Fruit fly (Drosophila melanogaster) whole organism, embryonic: ENCODE results near the gene Prp39.

Source experiments
- Asciz ChIP-seq: fragments of 200-800 bp; sonication (Bioruptor generic); optimal IDR thresholded peaks from 2 replicates; lab custom pipeline; 2017; ENCODE audit warnings: missing biosample characterization, mild to moderate bottlenecking, missing genetic modification characterization, missing genetic modification reagents
- CG10267 ChIP-seq: fragments of 200-800 bp; sonication (Bioruptor generic); optimal IDR thresholded peaks from 2 replicates; lab custom pipeline; 2018; ENCODE audit warnings: missing biosample characterization, mild to moderate bottlenecking, missing genetic modification characterization, moderate library complexity
- CG10366 ChIP-seq: fragments of 200-800 bp; sonication (Bioruptor generic); IDR thresholded peaks from 2 replicates; pipeline ENCODE4 v1.3.6; 2022; ENCODE audit warnings: missing biosample characterization, missing genetic modification characterization
- CG10565 ChIP-seq: fragments of 200-800 bp; sonication (Bioruptor generic); optimal IDR thresholded peaks from 3 replicates; lab custom pipeline; 2016; ENCODE audit warnings: missing biosample characterization, mild to moderate bottlenecking, missing genetic modification characterization
- CG12104 ChIP-seq: fragments of 200-800 bp; sonication (Bioruptor generic); optimal IDR thresholded peaks from 3 replicates; lab custom pipeline; 2016; ENCODE audit warnings: missing biosample characterization, missing genetic modification characterization
- CG13624 ChIP-seq: fragments of 200-800 bp; sonication (Bioruptor generic); optimal IDR thresholded peaks from 2 replicates; lab custom pipeline; 2016; ENCODE audit warnings: missing biosample characterization, missing genetic modification characterization
- CG13775 ChIP-seq: fragments of 200-800 bp; sonication (Bioruptor generic); optimal IDR thresholded peaks from 3 replicates; lab custom pipeline; 2017; ENCODE audit warnings: missing biosample characterization, mild to moderate bottlenecking, missing genetic modification characterization
- CG14860 ChIP-seq: fragments of 200-800 bp; sonication (Bioruptor generic); IDR thresholded peaks from 3 replicates; pipeline ENCODE4 v1.3.6; 2022; ENCODE audit warnings: missing biosample characterization, missing genetic modification characterization; ENCODE audit not compliant: partially characterized antibody
- CG15073 ChIP-seq: fragments of 200-800 bp; sonication (Bioruptor generic); optimal IDR thresholded peaks from 2 replicates; lab custom pipeline; 2016; ENCODE audit warnings: missing biosample characterization, missing genetic modification characterization
- CG15696 ChIP-seq: fragments of 200-800 bp; sonication (Bioruptor generic); optimal IDR thresholded peaks from 2 replicates; lab custom pipeline; 2019; ENCODE audit warnings: missing biosample characterization, mild to moderate bottlenecking, missing genetic modification characterization, moderate library complexity
- CG2120 ChIP-seq: fragments of 200-800 bp; sonication (Bioruptor generic); optimal IDR thresholded peaks from 3 replicates; lab custom pipeline; 2016; ENCODE audit warnings: missing biosample characterization, missing genetic modification characterization
- CG2202 ChIP-seq: fragments of 200-800 bp; sonication (Bioruptor generic); optimal IDR thresholded peaks from 2 replicates; lab custom pipeline; 2018; ENCODE audit warnings: missing biosample characterization, mild to moderate bottlenecking, missing genetic modification characterization
- CG2712 ChIP-seq: fragments of 200-800 bp; optimal IDR thresholded peaks from 3 replicates; lab custom pipeline; 2019; ENCODE audit warnings: missing biosample characterization, mild to moderate bottlenecking, missing genetic modification characterization, moderate library complexity
- CG31441 ChIP-seq: fragments of 200-800 bp; sonication (Bioruptor generic); IDR thresholded peaks from 2 replicates; pipeline ENCODE4 v1.3.6; 2022; ENCODE audit warnings: missing biosample characterization, missing genetic modification characterization
- CG3163 ChIP-seq: fragments of 200-800 bp; sonication (Bioruptor generic); optimal IDR thresholded peaks from 3 replicates; lab custom pipeline; 2016; ENCODE audit warnings: missing biosample characterization, missing genetic modification characterization
- CG32772 ChIP-seq: fragments of 200-800 bp; sonication (Bioruptor generic); IDR thresholded peaks from 2 replicates; pipeline ENCODE4 v1.3.6; 2022; ENCODE audit warnings: missing biosample characterization, missing genetic modification characterization
- CG4707 ChIP-seq: fragments of 200-800 bp; sonication (Bioruptor generic); optimal IDR thresholded peaks from 2 replicates; lab custom pipeline; 2018; ENCODE audit warnings: missing biosample characterization, mild to moderate bottlenecking, missing genetic modification characterization, moderate library complexity
- CG7271 ChIP-seq: fragments of 200-800 bp; sonication (Bioruptor generic); optimal IDR thresholded peaks from 2 replicates; lab custom pipeline; 2018; ENCODE audit warnings: missing biosample characterization, mild to moderate bottlenecking, missing genetic modification characterization, moderate library complexity
- CG7928 ChIP-seq: fragments of 200-800 bp; sonication (Bioruptor generic); optimal IDR thresholded peaks from 2 replicates; lab custom pipeline; 2017; ENCODE audit warnings: missing biosample characterization, mild to moderate bottlenecking, missing genetic modification characterization
- CG8290 ChIP-seq, 3 experiments: fragments of 200-800 bp; sonication (Bioruptor generic); optimal IDR thresholded peaks; 2 replicates each; lab custom pipeline; 2016 to 2019; ENCODE audit warnings: missing biosample characterization in 3 of 3, missing genetic modification characterization in 3 of 3, mild to moderate bottlenecking in 2 of 3, moderate library complexity in 1 of 3
- Dref ChIP-seq: fragments of 200-800 bp; sonication (Bioruptor generic); IDR thresholded peaks from 2 replicates; pipeline ENCODE4 v1.3.6; 2022; ENCODE audit warnings: missing biosample characterization, missing genetic modification characterization
- E2f1 ChIP-seq: fragments of 200-800 bp; sonication (Bioruptor generic); IDR thresholded peaks from 2 replicates; pipeline ENCODE4 v1.3.6; 2022; ENCODE audit warnings: missing biosample characterization, missing genetic modification characterization
- GATAe ChIP-seq: fragments of 200-800 bp; sonication (Bioruptor generic); conservative IDR thresholded peaks from 2 replicates; pipeline ENCODE4 v1.3.6; 2022; ENCODE audit warnings: missing biosample characterization, missing genetic modification characterization
- HLH54F ChIP-seq: fragments of 200-800 bp; sonication (Bioruptor generic); optimal IDR thresholded peaks from 3 replicates; lab custom pipeline; 2016; ENCODE audit warnings: missing biosample characterization, missing genetic modification characterization
- Hand ChIP-seq: fragments of 200-800 bp; sonication (Bioruptor generic); optimal IDR thresholded peaks from 2 replicates; lab custom pipeline; 2017; ENCODE audit warnings: mild to moderate bottlenecking, missing biosample characterization, missing genetic modification reagents, missing genetic modification characterization
- HmgD ChIP-seq: fragments of 200-800 bp; sonication (Bioruptor generic); optimal IDR thresholded peaks from 3 replicates; lab custom pipeline; 2016; ENCODE audit warnings: missing biosample characterization, missing genetic modification characterization
- Hmx ChIP-seq: fragments of 200-800 bp; sonication (Bioruptor generic); optimal IDR thresholded peaks from 2 replicates; lab custom pipeline; 2016; ENCODE audit warnings: missing biosample characterization, missing genetic modification characterization
- Meics ChIP-seq: fragments of 200-800 bp; sonication (Bioruptor generic); optimal IDR thresholded peaks from 2 replicates; lab custom pipeline; 2017; ENCODE audit warnings: missing biosample characterization, mild to moderate bottlenecking, missing genetic modification characterization
- Mes4 ChIP-seq: fragments of 200-800 bp; sonication (Bioruptor generic); optimal IDR thresholded peaks from 2 replicates; lab custom pipeline; 2016; ENCODE audit warnings: missing biosample characterization, missing genetic modification characterization
- Ptx1 ChIP-seq: fragments of 200-800 bp; sonication (Bioruptor generic); IDR thresholded peaks from 2 replicates; pipeline ENCODE4 v1.3.6; 2022; ENCODE audit warnings: missing biosample characterization, missing genetic modification characterization
- TFAM ChIP-seq: fragments of 200-800 bp; sonication (Bioruptor generic); optimal IDR thresholded peaks from 2 replicates; lab custom pipeline; 2017; ENCODE audit warnings: missing biosample characterization, missing genetic modification characterization, inconsistent platforms
- Taf1 ChIP-seq: fragments of 200-800 bp; sonication (Bioruptor generic); IDR thresholded peaks from 2 replicates; pipeline ENCODE4 v1.3.6; 2022; ENCODE audit warnings: missing biosample characterization, missing genetic modification characterization
- Trl ChIP-seq, 3 experiments: fragments of >200 bp in 2 of 3; fragments of 200-800 bp in 1 of 3; sonication (Bioruptor generic) in 1 of 3; optimal IDR thresholded peaks; 2 replicates in 1 of 3; 3 replicates in 2 of 3; lab custom pipeline; 2016 to 2017; ENCODE audit warnings: missing biosample characterization in 1 of 3, missing genetic modification characterization in 1 of 3
- bsh ChIP-seq, 2 experiments: fragments of 200-800 bp; sonication (Bioruptor generic); optimal IDR thresholded peaks; 2 replicates each; lab custom pipeline; 2017 to 2018; ENCODE audit warnings: mild to moderate bottlenecking in 2 of 2, missing biosample characterization in 2 of 2, missing genetic modification characterization in 2 of 2, moderate library complexity in 1 of 2
- btn ChIP-seq: fragments of 200-800 bp; sonication (Bioruptor generic); optimal IDR thresholded peaks from 2 replicates; lab custom pipeline; 2016; ENCODE audit warnings: missing biosample characterization, missing genetic modification characterization
- caup ChIP-seq: fragments of 200-800 bp; sonication (Bioruptor generic); optimal IDR thresholded peaks from 3 replicates; lab custom pipeline; 2017; ENCODE audit warnings: missing biosample characterization, mild to moderate bottlenecking, missing genetic modification characterization, moderate library complexity; ENCODE audit not compliant: severe bottlenecking
- ci ChIP-seq: fragments of 200-800 bp; sonication (Bioruptor generic); IDR thresholded peaks from 3 replicates; pipeline ENCODE4 v1.3.6; 2022; ENCODE audit warnings: missing biosample characterization, missing genetic modification characterization
- dmrt11E ChIP-seq: fragments of 200-800 bp; sonication (Bioruptor generic); optimal IDR thresholded peaks from 3 replicates; lab custom pipeline; 2018; ENCODE audit warnings: missing biosample characterization, mild to moderate bottlenecking, missing genetic modification characterization, moderate library complexity
- fd3F ChIP-seq: fragments of 200-800 bp; sonication (Bioruptor generic); optimal IDR thresholded peaks from 2 replicates; lab custom pipeline; 2018; ENCODE audit warnings: missing biosample characterization, mild to moderate bottlenecking, missing genetic modification characterization, moderate library complexity
- insv ChIP-seq, 2 experiments: fragments of 200-800 bp; sonication (Bioruptor generic); optimal IDR thresholded peaks; 3 replicates each; lab custom pipeline; 2016 to 2018; ENCODE audit warnings: missing biosample characterization in 2 of 2, missing genetic modification characterization in 2 of 2
- jigr1 ChIP-seq: fragments of 200-800 bp; sonication (Bioruptor generic); IDR thresholded peaks from 3 replicates; pipeline ENCODE4 v1.3.6; 2022; ENCODE audit warnings: missing biosample characterization, missing genetic modification characterization
- ken ChIP-seq: fragments of 200-800 bp; sonication (Bioruptor generic); IDR thresholded peaks from 3 replicates; pipeline ENCODE4 v1.3.6; 2022; ENCODE audit warnings: missing biosample characterization, missing genetic modification characterization
- knrl ChIP-seq: fragments of 200-800 bp; sonication (Bioruptor generic); IDR thresholded peaks from 3 replicates; pipeline ENCODE4 v1.3.6; 2022; ENCODE audit warnings: missing biosample characterization, missing genetic modification characterization; ENCODE audit not compliant: partially characterized antibody
- mirr ChIP-seq: fragments of 200-800 bp; sonication (Bioruptor generic); optimal IDR thresholded peaks from 3 replicates; lab custom pipeline; 2018; ENCODE audit warnings: missing biosample characterization, mild to moderate bottlenecking, missing genetic modification characterization
- odd ChIP-seq: fragments of 200-800 bp; sonication (Bioruptor generic); optimal IDR thresholded peaks from 2 replicates; lab custom pipeline; 2017; ENCODE audit warnings: missing biosample characterization, mild to moderate bottlenecking, missing genetic modification characterization
- pho ChIP-seq: fragments of 200-800 bp; sonication (Bioruptor generic); optimal IDR thresholded peaks from 2 replicates; lab custom pipeline; 2016; ENCODE audit warnings: missing biosample characterization, missing genetic modification characterization
- psq ChIP-seq: fragments of 200-800 bp; sonication (Bioruptor generic); optimal IDR thresholded peaks from 2 replicates; lab custom pipeline; 2017; ENCODE audit warnings: missing biosample characterization, missing genetic modification characterization
- row ChIP-seq: fragments of 200-800 bp; sonication (Bioruptor generic); IDR thresholded peaks from 3 replicates; pipeline ENCODE4 v1.3.6; 2022; ENCODE audit warnings: missing biosample characterization, missing genetic modification characterization

Prp39 gene

dm6 chr3R:28819555-28820305, 7.8 kb downstream of the Prp39 start, which contains the start of the genes CG1523 and CG1647 (continued):
- TF ChIP-seq Mes4 (peak; percentile 33), Meics (GFP tag; lab: Kevin White, UChicago) (no peak), CG13624 (GFP tag; lab: Kevin White, UChicago) (peak; percentile 45), ken (GFP tag; lab: Robert Waterston, UW) (0 out of 3 replicates have a peak, but pooled peaks have one; percentile 33), GATAe (no peak), btn (GFP tag; lab: Kevin White, UChicago) (no peak), CG2202 (tag; lab: Kevin White, UChicago) (peak; percentile 44), CG15696 (tag; lab: Kevin White, UChicago) (peak; percentile 85), caup (GFP tag; lab: Kevin White, UChicago) (no peak), CG14860 (GFP tag; lab: Robert Waterston, UW) (no peak), insv (GFP tag; optimal IDR thresholded peaks at IDR 0.05; lab: Kevin White, UChicago) (peak in 1 of 2 experiments; percentile 5), CG10267 (peak; percentile 88), E2f1 (GFP tag; lab: Robert Waterston, UW) (no peak; the same call in 1 of the 2 replicates), Hand (GFP tag; lab: Kevin White, UChicago) (no peak), Taf1 (GFP tag; lab: Robert Waterston, UW) (no peak), Ptx1 (peak; percentile 60), pho (GFP tag; lab: Kevin White, UChicago) (peak; percentile 38), Trl (optimal IDR thresholded peaks at IDR 0.05; lab: Kevin White, UChicago) (no peak), Trl (GFP tag; optimal IDR thresholded peaks at IDR 0.05; lab: Kevin White, UChicago) (peak; percentile 60), fd3F (GFP tag; lab: Kevin White, UChicago) (peak; percentile 49), TFAM (GFP tag; lab: Kevin White, UChicago) (no peak), ci (GFP tag; lab: Robert Waterston, UW) (0 out of 3 replicates have a peak, but pooled peaks have one; percentile 53), HmgD (GFP tag; lab: Kevin White, UChicago) (peak; percentile 14), Asciz (GFP tag; lab: Kevin White, UChicago) (no peak), dmrt11E (tag; lab: Kevin White, UChicago) (peak; percentile 75), CG7271 (tag; lab: Kevin White, UChicago) (peak; percentile 13), CG10565 (GFP tag; lab: Kevin White, UChicago) (no peak), CG7928 (peak; percentile 85), Hmx (GFP tag; lab: Kevin White, UChicago) (no peak), knrl (peak; percentile 56; the same call in 2 of the 3 replicates), CG13775 (GFP tag; lab: Kevin White, UChicago) (peak; percentile 79), CG31441 (GFP tag; lab: Robert Waterston, UW) (no peak), CG3163 (GFP tag; lab: Kevin White, UChicago) (peak; percentile 35), mirr (GFP tag; lab: Kevin White, UChicago) (no peak), bsh (GFP tag; optimal IDR thresholded peaks at IDR 0.05; lab: Kevin White, UChicago) (peak in 1 of 2 experiments; percentile 69), Dref (GFP tag; lab: Robert Waterston, UW) (peak; percentile 69), CG8290 (GFP tag; optimal IDR thresholded peaks at IDR 0.05; lab: Kevin White, UChicago) (no peak), CG8290 (tag; optimal IDR thresholded peaks at IDR 0.05; lab: Kevin White, UChicago) (no peak), CG2120 (peak; percentile 70), odd (GFP tag; lab: Kevin White, UChicago) (no peak), CG12104 (GFP tag; lab: Kevin White, UChicago) (peak; percentile 48), row (GFP tag; lab: Robert Waterston, UW) (peak; percentile 82), CG32772 (peak; percentile 28), jigr1 (GFP tag; lab: Robert Waterston, UW) (no peak), CG15073 (GFP tag; lab: Kevin White, UChicago) (no peak), CG2712 (tag; lab: Kevin White, UChicago) (peak; percentile 79), psq (GFP tag; lab: Kevin White, UChicago) (no peak), HLH54F (GFP tag; lab: Kevin White, UChicago) (peak; percentile 59), CG10366 (GFP tag; lab: Robert Waterston, UW) (peak; percentile 51; the same call in 1 of the 2 replicates), CG4707 (GFP tag; lab: Kevin White, UChicago) (peak; percentile 42)
